Worm (Caenorhabditis elegans) whole organism, young adult: Measurements from ENCODE around the gene csa-1.

Experiments
- F49E8.2 ChIP-seq: sonication (generic microtip); optimal IDR thresholded peaks from 3 replicates; lab custom pipeline; 2017; ENCODE audit warnings: missing genetic modification characterization, mild to moderate bottlenecking, missing compliant biosample characterization, antibody characterized with exemption, moderate library complexity; ENCODE audit not compliant: insufficient read depth
- K12H6.12 ChIP-seq: fragments of 200-800 bp; sonication (Bioruptor generic); optimal IDR thresholded peaks from 2 replicates; lab custom pipeline; 2018; ENCODE audit warnings: mild to moderate bottlenecking, missing genetic modification characterization, missing compliant biosample characterization
- Y79H2A.3 ChIP-seq: fragments of 200-800 bp; sonication (Bioruptor generic); conservative IDR thresholded peaks from 2 replicates; pipeline ENCODE4 v1.3.6; 2022; ENCODE audit warnings: missing genetic modification reagents, missing genetic modification characterization, missing compliant biosample characterization
- efl-1 ChIP-seq: fragments of 150-350 bp; optimal IDR thresholded peaks from 2 replicates; lab custom pipeline; 2014; ENCODE audit warnings: missing biosample characterization, missing genetic modification reagents, missing genetic modification characterization
- gei-17 ChIP-seq: fragments of 200-800 bp; sonication (Bioruptor generic); optimal IDR thresholded peaks from 2 replicates; lab custom pipeline; 2018; ENCODE audit warnings: mild to moderate bottlenecking, missing genetic modification characterization, missing compliant biosample characterization
- him-1 ChIP-seq: sonication (generic microtip); optimal IDR thresholded peaks from 2 replicates; lab custom pipeline; 2016; ENCODE audit warnings: missing genotype, missing genetic modification reagents, missing genetic modification characterization, missing compliant biosample characterization
- nfyb-1 ChIP-seq: fragments of 200-800 bp; sonication (Bioruptor generic); IDR thresholded peaks from 2 replicates; pipeline ENCODE4 v1.3.6; 2022; ENCODE audit warnings: missing genetic modification reagents, missing genetic modification characterization, missing compliant biosample characterization

DNA sequence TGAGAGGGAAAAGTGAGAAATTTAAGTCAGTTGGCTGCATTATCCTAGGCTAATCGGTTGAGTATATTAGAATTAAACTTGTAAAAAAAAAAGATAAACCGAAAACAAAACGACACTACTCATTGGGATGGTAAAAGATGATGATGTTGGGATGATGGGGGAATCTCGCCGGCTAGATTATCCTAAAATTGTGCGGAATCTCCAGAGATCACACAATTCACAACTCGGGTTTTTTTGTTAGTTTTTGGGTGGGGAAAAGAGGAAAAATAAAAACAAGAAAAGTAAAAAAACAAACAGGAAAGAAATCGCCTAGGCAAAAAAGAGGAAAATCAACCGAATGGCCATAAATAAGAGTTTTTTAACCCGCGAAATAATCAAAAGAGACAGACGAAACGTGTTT lies 44.4 kb downstream of the csa-1 start:
- no peak for TF ChIP-seq F49E8.2 (tag; lab: Kevin White, UChicago)
- TF ChIP-seq efl-1, result no peak
- no peak for TF ChIP-seq him-1 (tag; lab: Kevin White, UChicago)
- no peak for TF ChIP-seq nfyb-1
- no peak for TF ChIP-seq K12H6.12 (tag; lab: Kevin White, UChicago)
- no peak for TF ChIP-seq gei-17 (GFP tag; lab: Kevin White, UChicago)
- TF ChIP-seq Y79H2A.3 (GFP tag; lab: Robert Waterston, UW), result no peak
